Fruit fly (Drosophila melanogaster) whole organism, wandering third instar larva: ENCODE data around the gene Men.

Experiments used
- Dfd ChIP-seq: fragments of >200 bp; optimal IDR thresholded peaks from 2 replicates; lab custom pipeline; 2017; ENCODE audit warnings: missing biosample characterization, missing genetic modification characterization
- HLH106 ChIP-seq: fragments of 200-800 bp; optimal IDR thresholded peaks from 3 replicates; lab custom pipeline; 2019; ENCODE audit warnings: missing biosample characterization, mild to moderate bottlenecking, missing genetic modification characterization, moderate library complexity
- Mio ChIP-seq: sonication (Bioruptor generic); optimal IDR thresholded peaks from 2 replicates; lab custom pipeline; 2016; ENCODE audit warnings: missing biosample characterization, missing genetic modification characterization
- Sp1 ChIP-seq: fragments of 200-800 bp; sonication (Bioruptor generic); optimal IDR thresholded peaks from 3 replicates; lab custom pipeline; 2019; ENCODE audit warnings: missing biosample characterization, mild to moderate bottlenecking, missing genetic modification characterization, moderate library complexity
- br ChIP-seq: fragments of 200-800 bp; sonication (Bioruptor generic); optimal IDR thresholded peaks from 2 replicates; lab custom pipeline; 2016; ENCODE audit warnings: missing biosample characterization, missing genetic modification characterization
- h ChIP-seq: fragments of 200-800 bp; sonication (Bioruptor generic); optimal IDR thresholded peaks from 3 replicates; lab custom pipeline; 2016; ENCODE audit warnings: missing biosample characterization, mild to moderate bottlenecking, missing genetic modification characterization
- pan ChIP-seq: fragments of >200 bp; optimal IDR thresholded peaks from 2 replicates; lab custom pipeline; 2017

DNA sequence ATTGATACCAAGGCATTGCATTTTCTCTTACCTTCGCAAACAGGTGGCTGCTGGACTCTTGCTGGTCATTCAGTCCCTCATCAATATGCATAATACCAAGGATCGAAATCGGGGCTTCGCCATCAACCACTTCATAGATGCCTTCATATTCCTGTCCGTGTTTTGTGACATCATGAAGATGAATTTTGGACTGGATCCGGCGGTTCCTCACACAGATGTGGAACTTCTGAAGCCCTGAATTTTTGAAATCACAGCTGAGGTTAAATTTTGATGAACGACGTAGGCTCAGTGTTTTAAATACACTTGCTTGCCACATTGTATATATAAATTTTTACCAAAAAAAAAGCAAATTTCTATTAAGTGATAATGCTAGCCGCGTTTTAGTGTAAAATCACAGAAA lies 25.2 kb downstream of the Men start, which contains the start of gene Past1:
- no peak for TF ChIP-seq br (GFP tag; lab: Kevin White, UChicago)
- TF ChIP-seq Dfd (GFP tag; lab: Kevin White, UChicago) = no peak
- TF ChIP-seq HLH106 (tag; lab: Kevin White, UChicago) = no peak
- no peak for TF ChIP-seq pan (lab: Kevin White, UChicago)
- no peak for TF ChIP-seq Sp1 (GFP tag; lab: Kevin White, UChicago)
- TF ChIP-seq h = no peak
- no peak for TF ChIP-seq Mio
